Fruit fly (Drosophila melanogaster) ovary, adult (tissue): ENCODE data around the gene Zip88E.
A peak's percentile ranks its signal among the peaks of the same experiment; 100 is the strongest.

Experiments
- CG17801 ChIP-seq: fragments of 200-800 bp; optimal IDR thresholded peaks from 2 replicates; lab custom pipeline; 2019; ENCODE audit warnings: missing biosample characterization, mild to moderate bottlenecking, missing genetic modification characterization, moderate library complexity; ENCODE audit not compliant: partially characterized antibody

The Zip88E gene

DNA sequence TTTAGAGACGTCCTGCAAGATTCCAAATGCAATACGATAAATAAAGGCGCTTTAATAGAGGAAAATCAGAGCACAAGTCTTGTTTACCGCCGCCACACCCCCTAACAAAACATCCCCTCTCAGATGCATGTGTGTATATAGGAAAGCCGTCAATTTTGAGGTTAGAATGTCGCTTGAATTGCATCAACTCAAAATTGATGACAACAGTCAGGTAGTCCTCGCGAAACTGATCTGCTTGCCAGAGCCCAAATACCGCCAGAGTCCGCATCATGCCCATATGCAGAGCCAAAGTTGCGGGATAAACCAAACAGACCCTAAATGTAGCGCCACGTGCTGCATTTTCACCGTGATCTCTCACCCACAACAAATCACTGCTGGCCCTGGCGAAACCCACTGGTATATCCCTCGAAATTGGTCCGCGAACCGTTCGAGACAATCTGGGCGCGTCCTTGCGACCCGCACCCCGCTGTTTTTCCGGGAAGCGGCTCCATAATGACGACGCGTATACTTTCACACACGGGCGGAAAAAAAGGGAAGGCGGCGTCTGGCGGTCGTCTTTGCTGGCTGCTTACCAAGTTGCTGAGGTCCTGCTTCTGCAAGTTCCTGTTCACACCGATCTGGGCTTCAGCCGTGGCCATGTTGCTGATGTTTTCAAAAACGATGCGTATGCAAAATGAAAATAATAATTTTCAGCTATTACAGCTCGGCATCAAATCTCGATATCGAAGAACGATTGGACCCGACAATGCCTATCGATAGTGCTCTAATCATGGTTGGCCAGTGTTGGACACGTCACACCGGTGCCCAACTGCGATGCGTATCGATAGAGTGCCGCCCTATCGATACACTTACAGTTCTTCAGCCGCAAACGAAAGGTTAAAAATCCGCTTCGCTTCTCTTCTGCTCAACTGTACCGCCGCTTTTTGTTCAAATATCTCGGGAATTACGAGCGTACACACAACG, 5.5 kb upstream of the Zip88E start, which contains the start of the genes eIF2gamma and Set:
Gene eIF2gamma (minus strand): TSS at position 749 of the 963 bp plus-strand sequence.
Gene Set (plus strand): TSS at position 843 of the 963 bp plus-strand sequence.
- peak; percentile 38 for TF ChIP-seq CG17801 (GFP tag; lab: Kevin White, UChicago)

DNA sequence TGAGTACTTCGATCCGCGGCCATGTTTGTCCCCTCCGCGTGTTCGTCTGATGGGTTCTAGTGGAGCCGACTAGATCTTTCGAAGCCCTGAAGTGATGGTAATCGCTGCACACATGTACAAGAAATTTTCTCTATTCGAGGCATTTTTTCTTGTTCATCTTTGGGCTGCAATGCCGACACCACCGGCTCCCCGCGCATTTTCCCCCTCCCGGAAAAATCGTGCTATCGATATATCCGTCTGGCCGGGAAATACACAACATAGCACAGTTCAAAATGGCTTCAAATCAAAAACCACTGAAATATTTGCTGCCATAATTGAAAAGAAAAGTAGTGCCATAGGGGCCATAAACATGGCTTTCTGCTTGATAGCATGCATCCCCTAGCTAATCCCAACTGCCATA, 4.5 kb upstream of the Zip88E start:
- no peak for TF ChIP-seq CG17801 (GFP tag; lab: Kevin White, UChicago)

DNA sequence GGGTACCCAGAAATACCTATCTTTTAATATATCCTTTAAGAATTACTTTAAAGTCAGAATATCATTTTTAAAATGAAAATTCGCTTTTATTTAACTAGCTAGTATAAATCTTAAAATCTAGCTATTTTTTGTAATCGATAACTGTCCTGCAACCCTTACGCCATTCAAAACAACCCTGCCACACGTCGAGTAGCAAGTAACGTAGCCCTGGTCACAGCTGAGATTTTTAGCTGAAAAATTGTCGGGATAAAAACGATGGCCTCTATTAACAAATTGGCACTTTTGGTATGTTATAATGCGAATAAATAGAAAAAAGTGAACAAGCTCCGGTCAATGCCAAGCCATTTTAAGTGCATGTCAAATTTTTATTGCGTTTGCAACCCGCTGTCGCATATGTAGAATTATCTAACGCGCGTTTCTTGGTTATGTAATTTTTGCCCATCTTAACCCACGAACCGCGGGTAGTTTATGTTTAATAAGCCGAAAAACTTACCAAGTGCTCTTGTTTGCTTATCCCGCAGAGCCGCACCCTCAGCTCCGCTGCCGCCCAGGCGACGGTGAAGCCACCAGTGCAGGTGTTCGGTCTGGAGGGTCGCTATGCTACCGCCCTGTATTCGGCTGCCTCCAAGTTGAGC, 2.9 kb upstream of the Zip88E start, which contains the start of gene ATPsynO:
Gene ATPsynO (plus strand): TSS at position 186 of the 635 bp plus-strand sequence.
- TF ChIP-seq CG17801 (GFP tag; lab: Kevin White, UChicago), result peak; percentile 54

DNA sequence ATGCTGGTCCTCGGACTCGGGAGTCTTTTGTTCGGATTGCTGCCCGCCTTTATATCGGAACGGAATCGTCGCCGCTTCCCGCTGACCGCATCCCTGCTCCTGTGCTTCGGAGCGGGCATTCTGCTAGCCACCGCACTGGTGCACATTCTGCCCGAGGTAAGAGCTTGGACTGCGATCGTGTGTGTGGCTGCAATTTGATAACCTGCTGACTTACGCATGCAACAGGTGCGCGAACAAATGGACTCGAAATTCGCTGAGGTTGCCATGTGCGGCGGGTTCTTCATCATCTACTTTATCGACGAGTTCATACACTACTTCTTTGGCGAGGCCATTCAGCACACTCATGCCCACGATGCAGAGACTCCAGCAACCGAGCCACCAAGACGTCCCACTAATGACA, 394 bp downstream of the Zip88E start:
- no peak for TF ChIP-seq CG17801 (GFP tag; lab: Kevin White, UChicago)

DNA sequence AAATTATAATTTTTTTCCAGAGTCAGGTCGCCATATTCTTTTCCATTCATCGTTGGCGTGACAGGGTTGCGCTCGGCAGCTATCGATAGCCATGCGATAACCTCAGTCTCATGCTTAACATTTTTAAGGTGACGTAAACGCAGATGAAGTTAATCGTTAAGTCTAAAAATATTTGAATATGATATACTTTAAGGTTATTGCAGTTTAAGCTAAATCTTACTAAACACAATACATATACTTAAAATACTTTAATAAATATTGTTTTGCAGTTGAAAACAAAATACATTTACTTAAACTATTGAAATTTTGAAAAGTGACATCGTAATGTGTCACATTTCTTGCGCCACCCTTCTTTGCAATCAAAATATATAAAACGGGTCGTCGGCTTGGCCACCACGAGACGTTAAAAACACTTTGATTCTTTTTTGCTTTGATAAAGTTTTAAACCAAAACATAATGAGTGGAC, 6.7 kb downstream of the Zip88E start, which contains the start of the genes Cp190 and CG4338:
Gene Cp190 (minus strand): TSS at position 84 of the 466 bp plus-strand sequence.
Gene CG4338 (plus strand): TSS at position 365 of the 466 bp plus-strand sequence.
- peak; percentile 99 for TF ChIP-seq CG17801 (GFP tag; lab: Kevin White, UChicago)

DNA sequence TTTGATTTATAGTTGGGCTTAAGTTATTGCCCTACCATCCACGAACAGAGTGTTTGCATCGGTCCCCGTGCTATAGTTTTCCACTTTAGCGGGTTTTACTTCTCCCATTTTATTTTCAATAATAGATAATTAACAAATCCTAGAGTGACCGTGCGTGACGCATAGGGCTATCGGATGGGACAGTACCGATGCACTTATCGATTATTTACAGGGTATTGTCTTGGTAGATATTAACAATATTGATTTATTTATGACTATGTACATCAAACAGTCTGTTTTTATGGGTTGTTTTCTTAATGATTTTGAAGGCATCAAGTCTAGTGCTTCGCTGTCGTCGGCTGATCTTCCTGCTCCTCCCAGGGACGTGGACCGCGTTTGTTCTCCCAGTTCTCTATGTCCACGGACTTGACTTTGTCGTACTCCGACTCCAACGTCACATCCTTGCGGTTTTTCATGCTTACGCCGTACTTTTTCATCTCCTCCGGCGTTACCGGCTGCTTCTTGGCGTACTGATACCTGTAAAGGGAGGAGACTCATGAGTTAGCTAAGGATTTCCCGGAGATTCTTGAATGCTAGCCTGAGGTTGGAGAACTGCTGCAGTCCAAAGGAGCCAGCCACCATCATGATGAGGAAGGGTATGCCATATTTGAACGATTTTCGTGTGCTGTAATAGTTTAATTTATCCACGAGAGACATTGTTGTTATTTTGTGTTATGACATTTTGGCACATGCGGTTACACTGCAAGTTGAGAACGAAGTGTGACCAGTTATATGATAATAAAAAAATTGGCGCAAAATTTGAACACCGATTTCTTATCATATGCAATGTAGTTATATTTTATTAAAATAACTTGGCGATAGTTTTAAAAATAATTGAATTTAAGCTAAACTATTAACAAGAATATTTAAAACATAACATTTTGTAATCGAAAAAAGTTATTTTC, 9.7 kb downstream of the Zip88E start, which contains the start of the genes MRG15 and Tm1:
Gene MRG15 (minus strand): TSS at position 184 of the 944 bp plus-strand sequence.
Gene Tm1 (plus strand): TSS at position 295 of the 944 bp plus-strand sequence.
- no peak for TF ChIP-seq CG17801 (GFP tag; lab: Kevin White, UChicago)

DNA sequence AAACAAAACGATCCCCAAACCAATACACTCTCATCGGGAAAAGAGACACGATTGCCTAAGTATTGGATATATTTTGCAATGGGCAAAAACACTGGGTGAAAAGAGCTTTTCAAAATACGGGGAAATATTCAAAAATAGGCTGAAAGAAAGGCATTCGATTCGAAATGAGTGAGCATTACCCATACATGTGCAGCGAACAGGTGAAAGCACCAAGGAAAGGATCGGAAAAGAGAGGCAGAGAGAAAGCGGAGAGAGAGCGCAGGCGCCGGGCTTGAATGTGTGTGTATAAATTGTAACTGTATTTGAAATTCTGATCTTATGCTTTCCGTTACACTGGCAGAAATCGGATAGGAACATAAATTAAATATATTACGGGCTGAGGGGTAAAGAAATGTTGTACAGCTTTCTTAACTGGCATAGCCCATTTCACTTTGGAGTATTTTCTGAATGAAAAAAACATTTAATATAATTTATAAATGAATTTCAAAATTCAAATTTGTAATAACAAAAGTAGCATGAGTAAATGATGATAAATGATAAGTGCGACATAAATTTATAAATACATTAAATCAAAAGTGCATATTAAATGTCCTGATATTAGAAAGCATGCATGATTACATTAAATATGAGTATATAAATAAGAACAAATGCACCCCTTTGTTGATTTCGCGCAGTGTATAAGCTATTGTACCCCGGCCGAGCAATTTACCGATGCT, 12.3 kb downstream of the Zip88E start:
- TF ChIP-seq CG17801 (GFP tag; lab: Kevin White, UChicago), result peak; percentile 25

DNA sequence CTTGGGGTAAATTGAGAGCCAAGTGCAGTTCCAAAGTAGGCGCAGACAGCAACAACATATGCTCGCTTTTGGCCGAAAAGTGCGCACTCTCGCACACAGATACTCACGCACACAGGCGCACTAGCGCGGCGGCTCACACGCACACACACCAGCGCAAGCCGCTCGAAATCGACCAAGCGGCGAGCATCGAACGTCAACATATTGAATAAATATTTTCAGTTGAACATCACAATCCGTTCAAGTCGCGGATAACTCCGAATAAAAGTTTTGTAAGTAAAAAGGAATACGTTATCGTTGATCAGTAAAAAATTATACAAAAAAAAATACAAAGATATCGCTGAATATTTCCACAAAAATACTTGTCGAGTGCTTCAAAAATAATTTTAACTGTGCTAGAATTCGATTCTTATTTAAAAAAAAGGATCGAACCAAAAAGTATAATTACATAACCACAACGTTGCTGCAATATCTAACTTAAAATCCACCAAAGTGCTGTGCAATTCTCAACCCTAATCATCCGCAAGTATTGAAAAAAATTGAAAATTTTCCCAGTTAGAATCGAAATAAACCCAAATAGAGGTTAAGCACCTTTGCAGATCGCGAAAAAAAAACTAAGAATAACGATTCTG, 13.0 kb downstream of the Zip88E start:
- TF ChIP-seq CG17801 (GFP tag; lab: Kevin White, UChicago), result no peak

DNA sequence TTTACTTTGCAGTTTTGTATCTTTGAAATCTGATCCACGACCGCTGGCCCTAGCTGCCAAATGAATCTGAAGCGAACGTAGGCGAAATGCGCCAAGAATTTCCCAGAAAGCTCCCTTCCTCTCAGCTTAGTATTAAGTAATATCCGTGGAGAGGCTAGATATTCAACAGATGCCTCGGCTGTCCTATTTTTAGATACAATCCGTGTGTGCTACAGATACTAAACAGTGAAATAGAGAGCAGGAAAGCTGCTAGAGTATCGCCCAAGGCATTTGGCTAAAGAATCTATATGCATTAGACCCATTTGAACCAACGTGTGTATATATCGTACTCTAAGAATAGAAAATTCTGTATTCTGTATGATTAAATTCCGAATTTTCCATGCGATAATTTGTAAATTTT, 13.9 kb downstream of the Zip88E start:
- no peak for TF ChIP-seq CG17801 (GFP tag; lab: Kevin White, UChicago)

DNA sequence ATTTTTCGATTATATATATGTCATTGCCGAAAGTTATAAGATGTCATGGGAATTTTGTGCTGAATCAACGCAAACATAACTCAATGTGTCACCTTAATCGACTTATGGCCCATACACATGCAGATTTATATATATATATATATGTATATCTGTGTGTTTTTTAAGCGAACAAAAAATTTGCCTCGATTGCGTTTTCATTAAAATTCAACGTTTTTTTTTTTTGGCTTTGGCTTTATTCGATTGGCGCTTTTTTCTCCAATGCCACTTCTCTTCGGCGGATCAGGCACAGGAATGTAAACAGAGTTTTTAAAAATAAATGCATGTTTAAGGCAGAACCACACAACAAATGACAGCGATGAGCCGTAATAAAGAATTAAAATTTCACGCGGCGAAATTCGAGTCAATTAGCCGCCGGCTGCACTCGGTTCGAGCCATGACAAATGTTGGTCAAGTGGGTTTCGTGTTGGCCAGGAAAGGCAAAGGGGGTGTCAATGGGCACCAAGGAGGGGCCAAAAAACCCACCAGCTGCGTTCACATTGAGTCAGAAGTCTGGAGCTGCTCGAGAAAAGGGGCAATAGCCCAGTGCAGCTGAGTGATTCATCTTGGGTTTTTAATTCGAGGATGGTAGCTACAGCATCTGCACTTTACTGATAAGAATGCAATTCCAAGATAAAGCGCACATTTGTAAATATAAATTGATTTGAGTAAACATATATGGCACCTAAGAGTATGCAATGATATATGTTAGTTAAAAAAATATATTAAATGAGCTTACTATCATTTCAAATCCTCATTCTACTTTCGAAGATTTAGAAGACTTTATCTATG, 14.7 kb downstream of the Zip88E start:
- TF ChIP-seq CG17801 (GFP tag; lab: Kevin White, UChicago), result no peak

DNA sequence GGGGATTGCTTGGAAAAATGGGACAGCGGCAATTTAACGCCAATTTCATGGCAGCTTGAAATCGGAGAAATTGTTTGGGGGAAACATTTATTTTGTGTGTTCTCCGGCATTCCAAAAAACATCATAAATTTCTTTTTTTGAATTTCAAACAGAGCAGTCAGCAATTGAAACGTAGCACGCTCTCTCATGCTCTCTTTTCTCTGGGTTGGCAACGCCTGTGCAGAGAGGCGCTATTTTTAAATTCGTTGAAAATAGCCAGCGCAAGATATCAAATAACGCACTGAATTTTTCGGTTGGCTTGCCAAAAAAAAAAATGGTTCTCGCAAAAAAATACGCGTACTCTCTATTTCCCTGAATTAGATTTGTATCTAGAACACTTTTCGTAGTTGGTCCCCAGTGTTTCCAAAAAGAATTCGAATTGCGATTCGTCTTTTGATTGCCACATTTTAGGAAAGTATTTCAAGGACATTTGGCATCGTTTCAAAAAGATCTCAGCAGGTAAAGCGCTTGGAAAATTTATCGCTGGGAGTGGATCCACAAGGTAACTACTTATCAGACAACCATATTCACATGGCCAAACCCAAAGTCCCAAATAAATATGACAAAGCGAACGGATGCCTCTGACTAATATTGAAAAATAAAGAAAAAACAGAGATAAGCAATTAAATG, 17.7 kb downstream of the Zip88E start:
- TF ChIP-seq CG17801 (GFP tag; lab: Kevin White, UChicago), result no peak

DNA sequence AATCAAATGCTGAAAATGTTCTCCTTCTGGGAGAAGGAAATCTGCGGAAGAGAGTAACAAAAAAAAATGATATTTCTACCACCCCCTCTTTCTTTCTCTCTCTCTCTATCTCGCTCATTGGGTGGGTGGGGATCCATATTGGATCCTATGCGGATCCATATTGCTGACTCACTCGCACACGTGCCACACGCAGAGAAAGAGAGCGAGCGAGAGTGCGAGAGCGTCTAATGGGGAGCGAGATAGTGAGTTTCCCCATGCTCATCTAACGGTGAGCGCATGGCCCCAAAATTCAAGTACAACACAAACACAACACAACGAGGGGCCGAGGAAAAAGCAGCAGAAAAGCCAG, 18.2 kb downstream of the Zip88E start:
- no peak for TF ChIP-seq CG17801 (GFP tag; lab: Kevin White, UChicago)
